Worm (Caenorhabditis elegans) whole organism, young adult: ENCODE results near the gene T11G6.3.

ENCODE experiments used
- B0019.2 ChIP-seq: fragments of 200-800 bp; sonication (Bioruptor generic); conservative IDR thresholded peaks from 2 replicates; pipeline ENCODE4 v1.3.6; 2022; ENCODE audit warnings: missing genetic modification reagents, missing genetic modification characterization, missing compliant biosample characterization
- B0035.1 ChIP-seq: sonication (generic microtip); optimal IDR thresholded peaks from 2 replicates; lab custom pipeline; 2016; ENCODE audit warnings: missing genetic modification characterization, mild to moderate bottlenecking, missing compliant biosample characterization, missing genotype, missing genetic modification reagents
- C06A6.2 ChIP-seq: fragments of 200-800 bp; sonication (Bioruptor generic); conservative IDR thresholded peaks from 2 replicates; pipeline ENCODE4 v1.3.6; 2022; ENCODE audit warnings: missing genetic modification characterization, missing compliant biosample characterization
- C17E4.6 ChIP-seq: fragments of 200-800 bp; sonication (Bioruptor generic); IDR thresholded peaks from 2 replicates; pipeline ENCODE4 v1.3.6; 2022; ENCODE audit warnings: missing genetic modification reagents, missing genetic modification characterization, missing compliant biosample characterization
- F10E7.11 ChIP-seq: sonication (generic microtip); optimal IDR thresholded peaks from 2 replicates; lab custom pipeline; 2017; ENCODE audit warnings: mild to moderate bottlenecking, missing genetic modification characterization, moderate library complexity, missing compliant biosample characterization
- F22D6.2 ChIP-seq: sonication (generic microtip); optimal IDR thresholded peaks from 2 replicates; lab custom pipeline; 2016; ENCODE audit warnings: mild to moderate bottlenecking, missing genetic modification characterization, missing compliant biosample characterization
- F52B5.7 ChIP-seq: sonication (generic microtip); optimal IDR thresholded peaks from 2 replicates; lab custom pipeline; 2016; ENCODE audit warnings: mild to moderate bottlenecking, missing genetic modification characterization, missing compliant biosample characterization
- F55B11.4 ChIP-seq: sonication (generic microtip); optimal IDR thresholded peaks from 2 replicates; lab custom pipeline; 2016; ENCODE audit warnings: missing compliant biosample characterization, missing genetic modification characterization, borderline replicate concordance; ENCODE audit not compliant: insufficient read depth
- K12H6.12 ChIP-seq: fragments of 200-800 bp; sonication (Bioruptor generic); optimal IDR thresholded peaks from 2 replicates; lab custom pipeline; 2018; ENCODE audit warnings: mild to moderate bottlenecking, missing genetic modification characterization, missing compliant biosample characterization
- Y95B8A.8 ChIP-seq: fragments of 200-800 bp; sonication (Bioruptor generic); IDR thresholded peaks from 2 replicates; pipeline ENCODE4 v1.3.6; 2022; ENCODE audit warnings: missing genetic modification reagents, missing genetic modification characterization, missing compliant biosample characterization
- akir-1 ChIP-seq: fragments of 200-800 bp; sonication (Bioruptor generic); optimal IDR thresholded peaks from 2 replicates; lab custom pipeline; 2018; ENCODE audit warnings: mild to moderate bottlenecking, missing genetic modification characterization, moderate library complexity, missing compliant biosample characterization
- ama-1 ChIP-seq, 3 experiments: fragments of 150-350 bp in 1 of 3; sonication (generic microtip) in 2 of 3; optimal IDR thresholded peaks; 2 replicates each; lab custom pipeline; 2014 to 2018; ENCODE audit warnings: missing biosample characterization in 2 of 3, missing genetic modification characterization in 2 of 3, missing genetic modification reagents in 2 of 3
- aptf-2 ChIP-seq: fragments of 200-800 bp; sonication (Bioruptor generic); conservative IDR thresholded peaks from 2 replicates; pipeline ENCODE4 v1.3.6; 2022; ENCODE audit warnings: missing genetic modification reagents, missing genetic modification characterization, missing compliant biosample characterization
- attf-5 ChIP-seq: fragments of 200-800 bp; sonication (Bioruptor generic); optimal IDR thresholded peaks from 2 replicates; lab custom pipeline; 2018; ENCODE audit warnings: mild to moderate bottlenecking, missing genetic modification characterization, missing compliant biosample characterization
- bed-1 ChIP-seq: fragments of 200-800 bp; sonication (Bioruptor generic); IDR thresholded peaks from 2 replicates; pipeline ENCODE4 v1.3.6; 2022; ENCODE audit warnings: missing genetic modification reagents, missing genetic modification characterization, missing compliant biosample characterization
- bed-2 ChIP-seq: fragments of 200-800 bp; sonication (Bioruptor generic); IDR thresholded peaks from 2 replicates; pipeline ENCODE4 v1.3.6; 2022; ENCODE audit warnings: missing genetic modification reagents, missing genetic modification characterization, missing compliant biosample characterization
- cebp-1 ChIP-seq, 2 experiments: fragments of 200-800 bp in 1 of 2; sonication (Bioruptor generic) in 1 of 2; sonication (generic microtip) in 1 of 2; IDR thresholded peaks in 1 of 2; optimal IDR thresholded peaks in 1 of 2; 2 replicates each; pipeline versions ENCODE4 v1.3.6 to Lab custom; 2017 to 2022; ENCODE audit warnings: missing compliant biosample characterization in 2 of 2, missing genetic modification characterization in 2 of 2, mild to moderate bottlenecking in 1 of 2, missing genetic modification reagents in 1 of 2, moderate library complexity in 1 of 2
- ceh-27 ChIP-seq: fragments of 200-800 bp; sonication (Bioruptor generic); optimal IDR thresholded peaks from 2 replicates; lab custom pipeline; 2018; ENCODE audit warnings: mild to moderate bottlenecking, missing genetic modification characterization, moderate library complexity, missing compliant biosample characterization
- ets-4 ChIP-seq: fragments of 200-800 bp; sonication (Bioruptor generic); optimal IDR thresholded peaks from 2 replicates; lab custom pipeline; 2018; ENCODE audit warnings: mild to moderate bottlenecking, missing genetic modification characterization, missing compliant biosample characterization
- him-1 ChIP-seq: sonication (generic microtip); optimal IDR thresholded peaks from 2 replicates; lab custom pipeline; 2016; ENCODE audit warnings: missing genotype, missing genetic modification reagents, missing genetic modification characterization, missing compliant biosample characterization
- lag-1 ChIP-seq: fragments of 200-800 bp; sonication (Bioruptor generic); IDR thresholded peaks from 2 replicates; pipeline ENCODE4 v1.3.6; 2022; ENCODE audit warnings: missing genetic modification reagents, missing genetic modification characterization, missing compliant biosample characterization
- lsl-1 ChIP-seq: fragments of 200-800 bp; sonication (Bioruptor generic); optimal IDR thresholded peaks from 2 replicates; lab custom pipeline; 2018; ENCODE audit warnings: mild to moderate bottlenecking, missing genetic modification characterization, moderate library complexity, missing compliant biosample characterization
- lsy-27 ChIP-seq: sonication (generic microtip); optimal IDR thresholded peaks from 2 replicates; lab custom pipeline; 2017; ENCODE audit warnings: missing genetic modification characterization, mild to moderate bottlenecking, missing compliant biosample characterization, antibody characterized with exemption, missing genotype, borderline replicate concordance; ENCODE audit not compliant: insufficient read depth
- mel-28 ChIP-seq: sonication (generic microtip); optimal IDR thresholded peaks from 2 replicates; lab custom pipeline; 2016; ENCODE audit warnings: borderline replicate concordance, mild to moderate bottlenecking, missing genetic modification characterization, missing compliant biosample characterization
- nfya-1 ChIP-seq: sonication (generic microtip); optimal IDR thresholded peaks from 2 replicates; lab custom pipeline; 2017; ENCODE audit warnings: antibody characterized with exemption, missing compliant biosample characterization, missing genetic modification characterization, borderline replicate concordance; ENCODE audit not compliant: insufficient read depth
- nfyb-1 ChIP-seq: fragments of 200-800 bp; sonication (Bioruptor generic); IDR thresholded peaks from 2 replicates; pipeline ENCODE4 v1.3.6; 2022; ENCODE audit warnings: missing genetic modification reagents, missing genetic modification characterization, missing compliant biosample characterization
- nhr-120 ChIP-seq: fragments of 200-800 bp; sonication (Bioruptor generic); IDR thresholded peaks from 2 replicates; pipeline ENCODE4 v1.3.6; 2022; ENCODE audit warnings: missing genetic modification characterization, missing compliant biosample characterization
- nhr-179 ChIP-seq: sonication (generic microtip); optimal IDR thresholded peaks from 2 replicates; lab custom pipeline; 2016; ENCODE audit warnings: mild to moderate bottlenecking, missing genetic modification characterization, missing compliant biosample characterization
- pha-4 ChIP-seq: fragments of 150-350 bp; sonication (generic microtip); optimal IDR thresholded peaks from 2 replicates; lab custom pipeline; 2014; ENCODE audit warnings: missing biosample characterization, missing genetic modification reagents, missing genetic modification characterization
- rpc-1 ChIP-seq, 2 experiments: fragments of 150-350 bp in 1 of 2; sonication (generic microtip) in 1 of 2; optimal IDR thresholded peaks; 2 replicates each; lab custom pipeline; 2014 to 2018; ENCODE audit warnings: missing biosample characterization in 1 of 2, missing genetic modification characterization in 1 of 2, missing genetic modification reagents in 1 of 2, missing genotype in 1 of 2
- sea-2 ChIP-seq: fragments of 200-800 bp; sonication (Bioruptor generic); IDR thresholded peaks from 2 replicates; pipeline ENCODE4 v1.3.6; 2022; ENCODE audit warnings: missing genetic modification characterization, missing compliant biosample characterization
- tbp1 ChIP-seq: fragments of 200-800 bp; sonication (Bioruptor generic); optimal IDR thresholded peaks from 2 replicates; lab custom pipeline; 2018; ENCODE audit warnings: mild to moderate bottlenecking, missing genetic modification characterization, missing compliant biosample characterization
- unc-130 ChIP-seq: sonication (generic microtip); optimal IDR thresholded peaks from 2 replicates; lab custom pipeline; 2016; ENCODE audit warnings: missing genetic modification reagents, missing genetic modification characterization, missing compliant biosample characterization
- xnd-1 ChIP-seq: sonication (generic microtip); optimal IDR thresholded peaks from 2 replicates; lab custom pipeline; 2016; ENCODE audit warnings: missing genotype, missing genetic modification reagents, missing genetic modification characterization, missing compliant biosample characterization
- zim-3 ChIP-seq: sonication (generic microtip); optimal IDR thresholded peaks from 2 replicates; lab custom pipeline; 2017; ENCODE audit warnings: mild to moderate bottlenecking, missing genetic modification characterization, moderate library complexity, missing compliant biosample characterization
- ztf-26 ChIP-seq: sonication (generic microtip); optimal IDR thresholded peaks from 2 replicates; lab custom pipeline; 2017; ENCODE audit warnings: missing genetic modification characterization, missing compliant biosample characterization
- ztf-28 ChIP-seq: fragments of 200-800 bp; sonication (Bioruptor generic); IDR thresholded peaks from 2 replicates; pipeline ENCODE4 v1.3.6; 2022; ENCODE audit warnings: missing genetic modification reagents, missing genetic modification characterization, missing compliant biosample characterization

Gene T11G6.3

ce11 chrIV:10855049-10855448 lies at the start of gene T11G6.3:
Gene T11G6.3, minus strand, starts transcription at chrIV:10855237.
- TF ChIP-seq aptf-2 = no peak
- no peak for TF ChIP-seq lag-1 (GFP tag; lab: Robert Waterston, UW)
- TF ChIP-seq Y95B8A.8 (GFP tag; lab: Robert Waterston, UW) = no peak
- no peak for TF ChIP-seq C17E4.6 (GFP tag; lab: Robert Waterston, UW)

ce11 chrIV:10904282-10904681 lies 49.2 kb upstream of the T11G6.3 start, which contains the start of gene ZK596.3:
Gene ZK596.3, minus strand, starts transcription at chrIV:10904382.
- TF ChIP-seq him-1 (tag; lab: Kevin White, UChicago) = no peak
- no peak for TF ChIP-seq attf-5 (GFP tag; lab: Kevin White, UChicago)
- TF ChIP-seq ama-1 (optimal IDR thresholded peaks at IDR 0.05; lab: Kevin White, UChicago) = no peak
- no peak for TF ChIP-seq ama-1 (GFP tag; optimal IDR thresholded peaks at IDR 0.05; lab: Kevin White, UChicago)
- no peak for TF ChIP-seq lsl-1 (GFP tag; lab: Kevin White, UChicago)
- no peak for TF ChIP-seq ceh-27 (GFP tag; lab: Kevin White, UChicago)
- no peak for TF ChIP-seq nfya-1 (tag; lab: Kevin White, UChicago)
- TF ChIP-seq B0019.2 (GFP tag; lab: Robert Waterston, UW) = no peak
- no peak for TF ChIP-seq ztf-28 (GFP tag; lab: Robert Waterston, UW)
- no peak for TF ChIP-seq F52B5.7
- TF ChIP-seq unc-130 = no peak
- TF ChIP-seq tbp1 (GFP tag; lab: Kevin White, UChicago) = no peak
- no peak for TF ChIP-seq lag-1 (GFP tag; lab: Robert Waterston, UW)
- TF ChIP-seq rpc-1 (optimal IDR thresholded peaks at IDR 0.05; lab: Kevin White, UChicago) = no peak
- TF ChIP-seq rpc-1 (tag; optimal IDR thresholded peaks at IDR 0.05; lab: Kevin White, UChicago) = no peak
- TF ChIP-seq K12H6.12 (tag; lab: Kevin White, UChicago) = no peak
- TF ChIP-seq B0035.1 (tag; lab: Kevin White, UChicago) = no peak
- TF ChIP-seq F22D6.2 = no peak
- TF ChIP-seq cebp-1 (GFP tag; IDR thresholded peaks at IDR 0.05; lab: Robert Waterston, UW) = no peak
- no peak for TF ChIP-seq cebp-1 (tag; optimal IDR thresholded peaks at IDR 0.05; lab: Kevin White, UChicago)

ce11 chrIV:10902476-10902875 lies 47.4 kb upstream of the T11G6.3 start:
- TF ChIP-seq C17E4.6 (GFP tag; lab: Robert Waterston, UW) = no peak
- TF ChIP-seq bed-2 = no peak
- TF ChIP-seq pha-4 = no peak
- no peak for TF ChIP-seq ztf-26 (tag; lab: Kevin White, UChicago)
- no peak for TF ChIP-seq nfyb-1 (GFP tag; lab: Robert Waterston, UW)
- TF ChIP-seq xnd-1 (tag; lab: Kevin White, UChicago) = no peak
- no peak for TF ChIP-seq ztf-28 (GFP tag; lab: Robert Waterston, UW)
- no peak for TF ChIP-seq zim-3 (tag; lab: Kevin White, UChicago)
- TF ChIP-seq F55B11.4 = no peak
- TF ChIP-seq C06A6.2 (GFP tag; lab: Robert Waterston, UW) = no peak
- TF ChIP-seq nhr-179 (tag; lab: Kevin White, UChicago) = no peak
- TF ChIP-seq akir-1 (GFP tag; lab: Kevin White, UChicago) = no peak
- TF ChIP-seq lsy-27 (tag; lab: Kevin White, UChicago) = no peak
- TF ChIP-seq nhr-120 (GFP tag; lab: Robert Waterston, UW) = no peak
- TF ChIP-seq ets-4 (GFP tag; lab: Kevin White, UChicago) = no peak
- no peak for TF ChIP-seq unc-130
- no peak for TF ChIP-seq sea-2
- TF ChIP-seq F10E7.11 (tag; lab: Kevin White, UChicago) = no peak
- TF ChIP-seq mel-28 = no peak
- TF ChIP-seq bed-1 (GFP tag; lab: Robert Waterston, UW) = no peak
